Fruit fly (Drosophila melanogaster) whole organism, embryonic: ENCODE results near the gene Chd64.
A peak's percentile ranks its signal among the peaks of the same experiment; 100 is the strongest.

Source experiments
- Bgb ChIP-seq: fragments of 200-800 bp; sonication (Bioruptor generic); IDR thresholded peaks from 2 replicates; pipeline ENCODE4 v1.3.6; 2022; ENCODE audit warnings: missing biosample characterization, missing genetic modification characterization; ENCODE audit not compliant: partially characterized antibody
- Blimp-1 ChIP-seq: fragments of 200-800 bp; sonication (Bioruptor generic); optimal IDR thresholded peaks from 3 replicates; lab custom pipeline; 2018; ENCODE audit warnings: missing biosample characterization, missing genetic modification characterization, mild to moderate bottlenecking, moderate library complexity, missing genetic modification reagents
- CG12769 ChIP-seq: fragments of 200-800 bp; sonication (Bioruptor generic); optimal IDR thresholded peaks from 2 replicates; lab custom pipeline; 2019; ENCODE audit warnings: missing biosample characterization, mild to moderate bottlenecking, missing genetic modification characterization, moderate library complexity
- CG13296 ChIP-seq: fragments of 200-800 bp; sonication (Bioruptor generic); optimal IDR thresholded peaks from 3 replicates; lab custom pipeline; 2018; ENCODE audit warnings: missing biosample characterization, mild to moderate bottlenecking, missing genetic modification characterization
- CG13424 ChIP-seq: fragments of 200-800 bp; sonication (Bioruptor generic); optimal IDR thresholded peaks from 2 replicates; lab custom pipeline; 2019; ENCODE audit warnings: missing biosample characterization, mild to moderate bottlenecking, missing genetic modification characterization, moderate library complexity
- CG14710 ChIP-seq: fragments of 200-800 bp; sonication (Bioruptor generic); optimal IDR thresholded peaks from 3 replicates; lab custom pipeline; 2019; ENCODE audit warnings: missing biosample characterization, mild to moderate bottlenecking, missing genetic modification characterization, moderate library complexity
- CG15479 ChIP-seq: fragments of 200-800 bp; sonication (Bioruptor generic); optimal IDR thresholded peaks from 3 replicates; lab custom pipeline; 2019; ENCODE audit warnings: missing biosample characterization, mild to moderate bottlenecking, missing genetic modification characterization, moderate library complexity
- CG15601 ChIP-seq: fragments of 200-800 bp; sonication (Bioruptor generic); optimal IDR thresholded peaks from 3 replicates; lab custom pipeline; 2019; ENCODE audit warnings: missing biosample characterization, mild to moderate bottlenecking, missing genetic modification characterization, moderate library complexity
- CG16813 ChIP-seq: fragments of 200-800 bp; sonication (Bioruptor generic); IDR thresholded peaks from 3 replicates; pipeline ENCODE4 v1.3.6; 2022; ENCODE audit warnings: missing biosample characterization, missing genetic modification characterization; ENCODE audit not compliant: partially characterized antibody
- CG2129 ChIP-seq: fragments of 200-800 bp; sonication (Bioruptor generic); IDR thresholded peaks from 2 replicates; pipeline ENCODE4 v1.3.6; 2022; ENCODE audit warnings: missing biosample characterization, missing genetic modification characterization; ENCODE audit not compliant: partially characterized antibody
- CG31224 ChIP-seq: fragments of 200-800 bp; sonication (Bioruptor generic); IDR thresholded peaks from 2 replicates; pipeline ENCODE4 v1.3.6; 2022; ENCODE audit warnings: missing biosample characterization, missing genetic modification characterization
- CG31365 ChIP-seq: fragments of 200-800 bp; sonication (Bioruptor generic); optimal IDR thresholded peaks from 2 replicates; lab custom pipeline; 2018; ENCODE audit warnings: missing biosample characterization, mild to moderate bottlenecking, missing genetic modification characterization
- CG3163 ChIP-seq: fragments of 200-800 bp; sonication (Bioruptor generic); optimal IDR thresholded peaks from 3 replicates; lab custom pipeline; 2016; ENCODE audit warnings: missing biosample characterization, missing genetic modification characterization
- CG33557 ChIP-seq: fragments of 200-800 bp; sonication (Bioruptor generic); optimal IDR thresholded peaks from 2 replicates; lab custom pipeline; 2019; ENCODE audit warnings: missing biosample characterization, mild to moderate bottlenecking, missing genetic modification characterization, moderate library complexity
- CG34224 ChIP-seq: fragments of 200-800 bp; sonication (Bioruptor generic); IDR thresholded peaks from 3 replicates; pipeline ENCODE4 v1.3.6; 2022; ENCODE audit warnings: missing biosample characterization, missing genetic modification characterization; ENCODE audit not compliant: partially characterized antibody
- CG4617 ChIP-seq: fragments of 200-800 bp; sonication (Bioruptor generic); optimal IDR thresholded peaks from 3 replicates; lab custom pipeline; 2016; ENCODE audit warnings: missing biosample characterization, missing genetic modification characterization, borderline replicate concordance
- CG4730 ChIP-seq: fragments of 200-800 bp; sonication (Bioruptor generic); IDR thresholded peaks from 2 replicates; pipeline ENCODE4 v1.3.6; 2022; ENCODE audit warnings: missing biosample characterization, missing genetic modification characterization
- CG6654 ChIP-seq: fragments of 200-800 bp; sonication (Bioruptor generic); optimal IDR thresholded peaks from 2 replicates; lab custom pipeline; 2017; ENCODE audit warnings: missing biosample characterization, mild to moderate bottlenecking, missing genetic modification characterization
- CG7963 ChIP-seq: fragments of 200-800 bp; sonication (Bioruptor generic); IDR thresholded peaks from 3 replicates; pipeline ENCODE4 v1.3.6; 2022; ENCODE audit warnings: missing biosample characterization, missing genetic modification characterization; ENCODE audit not compliant: partially characterized antibody
- CG8359 ChIP-seq: fragments of 200-800 bp; sonication (Bioruptor generic); optimal IDR thresholded peaks from 2 replicates; lab custom pipeline; 2017; ENCODE audit warnings: missing biosample characterization, mild to moderate bottlenecking, missing genetic modification characterization, borderline replicate concordance
- CG8388 ChIP-seq: fragments of 200-800 bp; sonication (Bioruptor generic); optimal IDR thresholded peaks from 2 replicates; lab custom pipeline; 2019; ENCODE audit warnings: missing biosample characterization, mild to moderate bottlenecking, missing genetic modification characterization, moderate library complexity
- CG8924 ChIP-seq: fragments of 200-800 bp; optimal IDR thresholded peaks from 3 replicates; lab custom pipeline; 2019; ENCODE audit warnings: missing biosample characterization, mild to moderate bottlenecking, missing genetic modification characterization, moderate library complexity
- CG9817 ChIP-seq: fragments of 200-800 bp; sonication (Bioruptor generic); optimal IDR thresholded peaks from 2 replicates; lab custom pipeline; 2018; ENCODE audit warnings: missing biosample characterization, mild to moderate bottlenecking, missing genetic modification characterization, moderate library complexity
- Deaf1 ChIP-seq: fragments of 200-800 bp; optimal IDR thresholded peaks from 3 replicates; lab custom pipeline; 2019; ENCODE audit warnings: missing biosample characterization, mild to moderate bottlenecking, missing genetic modification characterization, moderate library complexity
- Doc2 ChIP-seq: fragments of 200-800 bp; sonication (Bioruptor generic); IDR thresholded peaks from 2 replicates; pipeline ENCODE4 v1.3.6; 2022; ENCODE audit warnings: missing biosample characterization, missing genetic modification characterization
- Drgx ChIP-seq: fragments of 200-800 bp; sonication (Bioruptor generic); IDR thresholded peaks from 2 replicates; pipeline ENCODE4 v1.3.6; 2022; ENCODE audit warnings: missing biosample characterization, missing genetic modification characterization
- H15 ChIP-seq: fragments of 200-800 bp; sonication (Bioruptor generic); IDR thresholded peaks from 3 replicates; pipeline ENCODE4 v1.3.6; 2022; ENCODE audit warnings: missing biosample characterization, missing genetic modification characterization
- Hand ChIP-seq: fragments of 200-800 bp; sonication (Bioruptor generic); optimal IDR thresholded peaks from 2 replicates; lab custom pipeline; 2017; ENCODE audit warnings: mild to moderate bottlenecking, missing biosample characterization, missing genetic modification reagents, missing genetic modification characterization
- Hsf ChIP-seq: fragments of 200-800 bp; sonication (Bioruptor generic); optimal IDR thresholded peaks from 3 replicates; lab custom pipeline; 2016; ENCODE audit warnings: missing biosample characterization, missing genetic modification characterization
- MBD-R2 ChIP-seq: fragments of 200-800 bp; sonication (Bioruptor generic); IDR thresholded peaks from 2 replicates; pipeline ENCODE4 v1.3.6; 2022; ENCODE audit warnings: missing biosample characterization, missing genetic modification characterization
- Mes4 ChIP-seq: fragments of 200-800 bp; sonication (Bioruptor generic); optimal IDR thresholded peaks from 2 replicates; lab custom pipeline; 2016; ENCODE audit warnings: missing biosample characterization, missing genetic modification characterization
- Myb ChIP-seq: fragments of 200-800 bp; sonication (Bioruptor generic); optimal IDR thresholded peaks from 2 replicates; lab custom pipeline; 2016; ENCODE audit warnings: missing biosample characterization, missing genetic modification characterization
- Nf-YA ChIP-seq: fragments of 200-800 bp; sonication (Bioruptor generic); IDR thresholded peaks from 2 replicates; pipeline ENCODE4 v1.3.6; 2022; ENCODE audit warnings: missing biosample characterization, missing genetic modification characterization
- Opbp ChIP-seq: fragments of 200-800 bp; sonication (Bioruptor generic); IDR thresholded peaks from 3 replicates; pipeline ENCODE4 v1.3.6; 2022; ENCODE audit warnings: missing biosample characterization, missing genetic modification characterization; ENCODE audit not compliant: partially characterized antibody
- abd-A ChIP-seq: fragments of 200-800 bp; sonication (Bioruptor generic); optimal IDR thresholded peaks from 3 replicates; lab custom pipeline; 2019; ENCODE audit warnings: missing biosample characterization, mild to moderate bottlenecking, missing genetic modification characterization, moderate library complexity
- bcd ChIP-seq: fragments of 200-800 bp; sonication (Bioruptor generic); optimal IDR thresholded peaks from 2 replicates; lab custom pipeline; 2017; ENCODE audit warnings: missing biosample characterization, mild to moderate bottlenecking, missing genetic modification characterization
- bigmax ChIP-seq: fragments of 200-800 bp; sonication (Bioruptor generic); optimal IDR thresholded peaks from 2 replicates; lab custom pipeline; 2018; ENCODE audit warnings: missing biosample characterization, mild to moderate bottlenecking, missing genetic modification characterization
- cg ChIP-seq: fragments of 200-800 bp; sonication (Bioruptor generic); optimal IDR thresholded peaks from 3 replicates; lab custom pipeline; 2019; ENCODE audit warnings: missing biosample characterization, mild to moderate bottlenecking, missing genetic modification characterization, moderate library complexity
- esg ChIP-seq: fragments of 200-800 bp; sonication (Bioruptor generic); conservative IDR thresholded peaks from 2 replicates; pipeline ENCODE4 v1.3.6; 2022; ENCODE audit warnings: missing biosample characterization, missing genetic modification characterization
- ftz-f1 ChIP-seq: fragments of 200-800 bp; sonication (Bioruptor generic); optimal IDR thresholded peaks from 2 replicates; lab custom pipeline; 2016; ENCODE audit warnings: missing biosample characterization, missing genetic modification characterization
- jing ChIP-seq: fragments of 200-800 bp; sonication (Bioruptor generic); optimal IDR thresholded peaks from 2 replicates; lab custom pipeline; 2018; ENCODE audit warnings: missing biosample characterization, mild to moderate bottlenecking, missing genetic modification characterization
- lbe ChIP-seq: fragments of 200-800 bp; sonication (Bioruptor generic); optimal IDR thresholded peaks from 2 replicates; lab custom pipeline; 2016; ENCODE audit warnings: missing biosample characterization, mild to moderate bottlenecking, missing genetic modification characterization
- psq ChIP-seq: fragments of 200-800 bp; sonication (Bioruptor generic); optimal IDR thresholded peaks from 2 replicates; lab custom pipeline; 2017; ENCODE audit warnings: missing biosample characterization, missing genetic modification characterization
- pzg ChIP-seq: fragments of 200-800 bp; sonication (Bioruptor generic); optimal IDR thresholded peaks from 3 replicates; lab custom pipeline; 2018; ENCODE audit warnings: missing biosample characterization, mild to moderate bottlenecking, missing genetic modification characterization, moderate library complexity
- shn ChIP-seq: fragments of 200-800 bp; sonication (Bioruptor generic); optimal IDR thresholded peaks from 3 replicates; lab custom pipeline; 2016; ENCODE audit warnings: missing biosample characterization, missing genetic modification characterization
- slp2 ChIP-seq: fragments of 200-800 bp; sonication (Bioruptor generic); optimal IDR thresholded peaks from 2 replicates; lab custom pipeline; 2016; ENCODE audit warnings: missing biosample characterization, missing genetic modification characterization
- trem ChIP-seq: fragments of 200-800 bp; optimal IDR thresholded peaks from 3 replicates; lab custom pipeline; 2019; ENCODE audit warnings: missing biosample characterization, mild to moderate bottlenecking, missing genetic modification characterization, moderate library complexity
- unpg ChIP-seq: fragments of 200-800 bp; sonication (Bioruptor generic); optimal IDR thresholded peaks from 3 replicates; lab custom pipeline; 2018; ENCODE audit warnings: missing biosample characterization, mild to moderate bottlenecking, missing genetic modification characterization, moderate library complexity
- zen ChIP-seq: fragments of 200-800 bp; sonication (Bioruptor generic); optimal IDR thresholded peaks from 3 replicates; lab custom pipeline; 2018; ENCODE audit warnings: missing biosample characterization, mild to moderate bottlenecking, missing genetic modification characterization, moderate library complexity
- zen2 ChIP-seq: fragments of 200-800 bp; sonication (Bioruptor generic); IDR thresholded peaks from 3 replicates; pipeline ENCODE4 v1.3.6; 2022; ENCODE audit warnings: missing biosample characterization, missing genetic modification characterization; ENCODE audit not compliant: partially characterized antibody

Gene Chd64

dm6 chr3L:4135857-4136256 lies 13.7 kb upstream of the Chd64 start, which contains the start of gene RfC4 (continued):
- TF ChIP-seq CG8388 (no peak), zen (tag; lab: Kevin White, UChicago) (no peak), CG31224 (no peak), CG15479 (GFP tag; lab: Kevin White, UChicago) (no peak), Hand (GFP tag; lab: Kevin White, UChicago) (no peak), jing (GFP tag; lab: Kevin White, UChicago) (no peak), CG3163 (GFP tag; lab: Kevin White, UChicago) (no peak), unpg (no peak), slp2 (GFP tag; lab: Kevin White, UChicago) (no peak), Mes4 (no peak), abd-A (tag; lab: Kevin White, UChicago) (no peak), CG34224 (no peak), H15 (no peak), Opbp (peak; percentile 23; the same call in 2 of the 3 replicates), CG12769 (tag; lab: Kevin White, UChicago) (no peak), ftz-f1 (GFP tag; lab: Kevin White, UChicago) (no peak), Drgx (GFP tag; lab: Robert Waterston, UW) (no peak), bigmax (GFP tag; lab: Kevin White, UChicago) (no peak), CG9817 (tag; lab: Kevin White, UChicago) (no peak), bcd (no peak), lbe (no peak), CG8359 (GFP tag; lab: Kevin White, UChicago) (no peak), trem (peak; percentile 28), CG13424 (tag; lab: Kevin White, UChicago) (no peak), CG14710 (tag; lab: Kevin White, UChicago) (peak; percentile 6), MBD-R2 (GFP tag; lab: Robert Waterston, UW) (peak; percentile 46; the same call in 1 of the 2 replicates), Bgb (GFP tag; lab: Robert Waterston, UW) (0 out of 2 replicates have a peak, but pooled peaks have one; percentile 10), Deaf1 (tag; lab: Kevin White, UChicago) (no peak), esg (GFP tag; lab: Robert Waterston, UW) (no peak), CG7963 (GFP tag; lab: Robert Waterston, UW) (no peak), CG4730 (GFP tag; lab: Robert Waterston, UW) (no peak), Myb (GFP tag; lab: Kevin White, UChicago) (peak; percentile 93), Nf-YA (GFP tag; lab: Robert Waterston, UW) (no peak), zen2 (GFP tag; lab: Robert Waterston, UW) (no peak), shn (GFP tag; lab: Kevin White, UChicago) (no peak), Hsf (GFP tag; lab: Kevin White, UChicago) (no peak), CG13296 (no peak), cg (GFP tag; lab: Kevin White, UChicago) (no peak), CG6654 (no peak), CG16813 (GFP tag; lab: Robert Waterston, UW) (peak; percentile 42; the same call in 1 of the 3 replicates), CG33557 (GFP tag; lab: Kevin White, UChicago) (no peak), CG4617 (no peak), pzg (GFP tag; lab: Kevin White, UChicago) (peak; percentile 63), CG15601 (tag; lab: Kevin White, UChicago) (peak; percentile 2), Doc2 (GFP tag; lab: Robert Waterston, UW) (no peak), Blimp-1 (GFP tag; lab: Kevin White, UChicago) (no peak), CG2129 (GFP tag; lab: Robert Waterston, UW) (no peak), CG8924 (tag; lab: Kevin White, UChicago) (no peak), CG31365 (tag; lab: Kevin White, UChicago) (no peak), psq (GFP tag; lab: Kevin White, UChicago) (no peak)
